Worm (Caenorhabditis elegans) whole organism, mixed stage, embryonic: Measurements from ENCODE around the gene C18A3.10.

Experiments
- blmp-1 ChIP-seq: fragments of 150-350 bp; optimal IDR thresholded peaks from 2 replicates; lab custom pipeline; 2014; ENCODE audit warnings: missing biosample characterization, missing genetic modification characterization
- ceh-39 ChIP-seq: fragments of 150-350 bp; optimal IDR thresholded peaks from 2 replicates; lab custom pipeline; 2014; ENCODE audit warnings: missing biosample characterization, missing genetic modification characterization
- elt-1 ChIP-seq: sonication (generic microtip); optimal IDR thresholded peaks from 2 replicates; lab custom pipeline; 2017; ENCODE audit warnings: missing genetic modification characterization, mild to moderate bottlenecking, missing compliant biosample characterization, antibody characterized with exemption, moderate library complexity, borderline replicate concordance; ENCODE audit not compliant: insufficient read depth
- elt-3 ChIP-seq: fragments of 150-350 bp; optimal IDR thresholded peaks from 2 replicates; lab custom pipeline; 2014; ENCODE audit warnings: missing biosample characterization, missing genetic modification characterization
- lin-32 ChIP-seq: fragments of 200-800 bp; sonication (Bioruptor generic); optimal IDR thresholded peaks from 2 replicates; lab custom pipeline; 2018; ENCODE audit warnings: mild to moderate bottlenecking, missing genetic modification characterization, missing compliant biosample characterization
- nhr-12 ChIP-seq: fragments of 150-350 bp; optimal IDR thresholded peaks from 2 replicates; lab custom pipeline; 2014; ENCODE audit warnings: missing biosample characterization, missing genetic modification characterization
- nhr-237 ChIP-seq: fragments of 150-350 bp; optimal IDR thresholded peaks from 2 replicates; lab custom pipeline; 2014; ENCODE audit warnings: missing biosample characterization, missing genetic modification characterization
- nhr-76 ChIP-seq: sonication (generic microtip); optimal IDR thresholded peaks from 2 replicates; lab custom pipeline; 2017; ENCODE audit warnings: missing biosample characterization, missing genetic modification characterization
- pha-4 ChIP-seq: fragments of 150-350 bp; optimal IDR thresholded peaks from 2 replicates; lab custom pipeline; 2018; ENCODE audit warnings: missing biosample characterization, missing genetic modification reagents, missing genetic modification characterization
- snpc-4 ChIP-seq: fragments of 150-350 bp; optimal IDR thresholded peaks from 2 replicates; lab custom pipeline; 2014; ENCODE audit warnings: missing biosample characterization, missing genetic modification characterization
- tbx-8 ChIP-seq: fragments of 200-800 bp; sonication (Bioruptor generic); optimal IDR thresholded peaks from 2 replicates; lab custom pipeline; 2018; ENCODE audit warnings: mild to moderate bottlenecking, missing genetic modification characterization, moderate library complexity, missing compliant biosample characterization
- unc-39 ChIP-seq: fragments of 150-350 bp; optimal IDR thresholded peaks from 2 replicates; lab custom pipeline; 2014; ENCODE audit warnings: missing biosample characterization, missing genetic modification characterization
- unc-62 ChIP-seq: fragments of 150-350 bp; optimal IDR thresholded peaks from 2 replicates; lab custom pipeline; 2014; ENCODE audit warnings: missing biosample characterization, missing genetic modification reagents, missing genetic modification characterization
- ztf-11 ChIP-seq: fragments of 150-350 bp; optimal IDR thresholded peaks from 2 replicates; lab custom pipeline; 2014; ENCODE audit warnings: missing biosample characterization, missing genetic modification characterization

- TF ChIP-seq snpc-4 (tag; lab: Kevin White, UChicago) (no peak), elt-3 (tag; lab: Kevin White, UChicago) (no peak), nhr-12 (tag; lab: Kevin White, UChicago) (no peak), nhr-76 (tag; lab: Kevin White, UChicago) (no peak), unc-62 (GFP tag; lab: Kevin White, UChicago) (no peak), nhr-237 (tag; lab: Kevin White, UChicago) (no peak), unc-39 (no peak), pha-4 (tag; lab: Kevin White, UChicago) (no peak), blmp-1 (tag; lab: Kevin White, UChicago) (no peak), elt-1 (tag; lab: Kevin White, UChicago) (no peak), tbx-8 (GFP tag; lab: Kevin White, UChicago) (no peak), ceh-39 (tag; lab: Kevin White, UChicago) (no peak), lin-32 (GFP tag; lab: Kevin White, UChicago) (no peak), ztf-11 (tag; lab: Kevin White, UChicago) (no peak)
These were observed 34.1 kb upstream of the C18A3.10 start, which contains the start of gene ifb-2 for ce11 chrII:5749733-5750238.
